Worm (Caenorhabditis elegans) whole organism, L4 larva: Measurements from ENCODE around the gene rsp-5.
A peak's percentile ranks its signal among the peaks of the same experiment; 100 is the strongest.

Source experiments
- D1046.2 ChIP-seq: fragments of 200-800 bp; sonication (Bioruptor generic); IDR thresholded peaks from 2 replicates; pipeline ENCODE4 v1.3.6; 2022; ENCODE audit warnings: missing genetic modification characterization, missing compliant biosample characterization
- F26F4.8 ChIP-seq: fragments of 200-800 bp; sonication (Bioruptor generic); conservative IDR thresholded peaks from 2 replicates; pipeline ENCODE4 v1.3.6; 2022; ENCODE audit warnings: missing genetic modification characterization, missing compliant biosample characterization
- Y105C5A.15 ChIP-seq: fragments of 200-800 bp; sonication (Bioruptor generic); IDR thresholded peaks from 2 replicates; pipeline ENCODE4 v1.3.6; 2022; ENCODE audit warnings: missing genetic modification characterization, missing compliant biosample characterization
- aha-1 ChIP-seq: fragments of 150-350 bp; peaks from one replicate; lab custom pipeline; 2014; ENCODE audit warnings: missing biosample characterization, missing genetic modification characterization
- ama-1 ChIP-seq: fragments of 150-350 bp; optimal IDR thresholded peaks from 2 replicates; lab custom pipeline; 2014; ENCODE audit warnings: inconsistent platforms, mixed read lengths
- arid-1 ChIP-seq: fragments of 200-800 bp; sonication (Bioruptor generic); conservative IDR thresholded peaks from 2 replicates; pipeline ENCODE4 v1.3.6; 2022; ENCODE audit warnings: missing genetic modification reagents, missing genetic modification characterization, missing compliant biosample characterization
- ceh-28 ChIP-seq: fragments of 150-350 bp; optimal IDR thresholded peaks from 2 replicates; lab custom pipeline; 2014; ENCODE audit warnings: missing biosample characterization, missing genetic modification reagents, missing genetic modification characterization
- ceh-62 ChIP-seq: sonication (generic microtip); optimal IDR thresholded peaks from 2 replicates; lab custom pipeline; 2017; ENCODE audit warnings: missing biosample characterization, missing genetic modification characterization
- daf-12 ChIP-seq: fragments of 150-350 bp; optimal IDR thresholded peaks from 2 replicates; lab custom pipeline; 2014; ENCODE audit warnings: missing biosample characterization, missing genetic modification reagents, missing genetic modification characterization
- daf-16 ChIP-seq, 3 experiments: sonication (generic microtip); optimal IDR thresholded peaks; 2 replicates each; lab custom pipeline; 2016 to 2017; ENCODE audit warnings: missing genetic modification characterization in 3 of 3, missing genetic modification reagents in 3 of 3, mild to moderate bottlenecking in 2 of 3, missing compliant biosample characterization in 2 of 3, missing biosample characterization in 1 of 3, moderate library complexity in 1 of 3
- daf-19 ChIP-seq: fragments of 200-800 bp; sonication (Bioruptor generic); conservative IDR thresholded peaks from 2 replicates; pipeline ENCODE4 v1.3.6; 2022; ENCODE audit warnings: missing genetic modification characterization, missing compliant biosample characterization
- dmd-6 ChIP-seq: fragments of 200-800 bp; sonication (Bioruptor generic); IDR thresholded peaks from 2 replicates; pipeline ENCODE4 v1.3.6; 2022; ENCODE audit warnings: missing genetic modification reagents, missing genetic modification characterization, missing compliant biosample characterization
- dpl-1 ChIP-seq: fragments of 150-350 bp; optimal IDR thresholded peaks from 2 replicates; lab custom pipeline; 2014; ENCODE audit warnings: missing biosample characterization, missing genetic modification reagents, missing genetic modification characterization
- duxl-1 ChIP-seq: sonication (generic microtip); optimal IDR thresholded peaks from 2 replicates; lab custom pipeline; 2016; ENCODE audit warnings: mild to moderate bottlenecking, missing genetic modification characterization, moderate library complexity, missing compliant biosample characterization; ENCODE audit not compliant: poor library complexity
- dve-1 ChIP-seq: sonication (generic microtip); optimal IDR thresholded peaks from 2 replicates; lab custom pipeline; 2017; ENCODE audit warnings: antibody characterized with exemption, mild to moderate bottlenecking, missing genetic modification characterization, missing compliant biosample characterization; ENCODE audit not compliant: insufficient read depth
- fkh-10 ChIP-seq: fragments of 150-350 bp; optimal IDR thresholded peaks from 2 replicates; lab custom pipeline; 2014; ENCODE audit warnings: missing biosample characterization, missing genetic modification reagents, missing genetic modification characterization
- gei-8 ChIP-seq: fragments of 200-800 bp; sonication (Bioruptor generic); optimal IDR thresholded peaks from 2 replicates; lab custom pipeline; 2018; ENCODE audit warnings: mild to moderate bottlenecking, missing genetic modification characterization, missing compliant biosample characterization
- hif-1 ChIP-seq, 2 experiments: sonication (generic microtip); optimal IDR thresholded peaks; 2 replicates each; lab custom pipeline; 2016 to 2017; ENCODE audit warnings: missing compliant biosample characterization in 2 of 2, missing genetic modification characterization in 2 of 2, missing genetic modification reagents in 2 of 2, missing genotype in 2 of 2, mild to moderate bottlenecking in 1 of 2
- hlh-11 ChIP-seq: fragments of 200-800 bp; sonication (Bioruptor generic); optimal IDR thresholded peaks from 2 replicates; lab custom pipeline; 2018; ENCODE audit warnings: mild to moderate bottlenecking, missing genetic modification characterization, missing compliant biosample characterization
- hlh-30 ChIP-seq: sonication (generic microtip); optimal IDR thresholded peaks from 2 replicates; lab custom pipeline; 2017; ENCODE audit warnings: antibody characterized with exemption, mild to moderate bottlenecking, missing genetic modification characterization, missing compliant biosample characterization; ENCODE audit not compliant: insufficient read depth
- hmg-1.1 ChIP-seq: fragments of 200-800 bp; sonication (Bioruptor generic); IDR thresholded peaks from 2 replicates; pipeline ENCODE4 v1.3.6; 2022; ENCODE audit warnings: missing genetic modification reagents, missing genetic modification characterization, missing compliant biosample characterization
- jun-1 ChIP-seq: fragments of 150-350 bp; optimal IDR thresholded peaks from 2 replicates; lab custom pipeline; 2014; ENCODE audit warnings: missing biosample characterization, missing genetic modification reagents, missing genetic modification characterization
- lin-13 ChIP-seq: fragments of 150-350 bp; optimal IDR thresholded peaks from 2 replicates; lab custom pipeline; 2014; ENCODE audit warnings: missing biosample characterization, missing genetic modification reagents, missing genetic modification characterization
- lin-29 ChIP-seq: fragments of 200-800 bp; sonication (Bioruptor generic); IDR thresholded peaks from 2 replicates; pipeline ENCODE4 v1.3.6; 2022; ENCODE audit warnings: missing genetic modification reagents, missing genetic modification characterization, missing compliant biosample characterization
- lin-38 ChIP-seq: fragments of 200-800 bp; sonication (Bioruptor generic); IDR thresholded peaks from 2 replicates; pipeline ENCODE4 v1.3.6; 2022; ENCODE audit warnings: missing genetic modification reagents, missing genetic modification characterization, missing compliant biosample characterization
- lsy-2 ChIP-seq, 2 experiments: fragments of 150-350 bp in 1 of 2; sonication (generic microtip) in 1 of 2; optimal IDR thresholded peaks; 2 replicates each; lab custom pipeline; 2014 to 2017; ENCODE audit warnings: missing biosample characterization in 2 of 2, missing genetic modification characterization in 2 of 2
- madf-5 ChIP-seq, 2 experiments: fragments of 200-800 bp; sonication (Bioruptor generic); IDR thresholded peaks; 2 replicates each; pipeline ENCODE4 v1.3.6; 2022; ENCODE audit warnings: missing compliant biosample characterization in 2 of 2, missing genetic modification characterization in 2 of 2
- mdl-1 ChIP-seq, 2 experiments: fragments of 150-350 bp in 1 of 2; sonication (generic microtip) in 1 of 2; optimal IDR thresholded peaks; 2 replicates each; lab custom pipeline; 2014 to 2017; ENCODE audit warnings: missing biosample characterization in 2 of 2, missing genetic modification characterization in 2 of 2
- mep-1 ChIP-seq: fragments of 150-350 bp; sonication (generic microtip); optimal IDR thresholded peaks from 3 replicates; lab custom pipeline; 2014; ENCODE audit warnings: missing biosample characterization, missing genetic modification characterization
- mes-2 ChIP-seq: sonication (generic microtip); optimal IDR thresholded peaks from 2 replicates; lab custom pipeline; 2016; ENCODE audit warnings: missing genotype, mild to moderate bottlenecking, missing genetic modification characterization, missing compliant biosample characterization; ENCODE audit not compliant: poor library complexity, severe bottlenecking
- nhr-11 ChIP-seq: fragments of 150-350 bp; optimal IDR thresholded peaks from 2 replicates; lab custom pipeline; 2014; ENCODE audit warnings: missing biosample characterization, missing genetic modification characterization
- nhr-237 ChIP-seq: sonication (generic microtip); optimal IDR thresholded peaks from 2 replicates; lab custom pipeline; 2017; ENCODE audit warnings: missing biosample characterization, missing genetic modification characterization
- nhr-25 ChIP-seq: sonication (generic microtip); optimal IDR thresholded peaks from 2 replicates; lab custom pipeline; 2017; ENCODE audit warnings: missing genetic modification characterization, mild to moderate bottlenecking, missing compliant biosample characterization, antibody characterized with exemption, moderate library complexity, borderline replicate concordance; ENCODE audit not compliant: insufficient read depth
- nhr-28 ChIP-seq: fragments of 150-350 bp; optimal IDR thresholded peaks from 2 replicates; lab custom pipeline; 2014; ENCODE audit warnings: missing biosample characterization, missing genetic modification characterization
- nhr-41 ChIP-seq: fragments of 200-800 bp; sonication (Bioruptor generic); IDR thresholded peaks from 2 replicates; pipeline ENCODE4 v1.3.6; 2022; ENCODE audit warnings: missing genetic modification reagents, missing genetic modification characterization, missing compliant biosample characterization
- nhr-6 ChIP-seq: fragments of 150-350 bp; optimal IDR thresholded peaks from 2 replicates; lab custom pipeline; 2014; ENCODE audit warnings: missing biosample characterization, missing genetic modification characterization
- nhr-76 ChIP-seq: fragments of 150-350 bp; optimal IDR thresholded peaks from 2 replicates; lab custom pipeline; 2014; ENCODE audit warnings: missing biosample characterization, missing genetic modification characterization
- nhr-77 ChIP-seq: fragments of 150-350 bp; optimal IDR thresholded peaks from 2 replicates; lab custom pipeline; 2014; ENCODE audit warnings: missing biosample characterization, missing genetic modification characterization
- pha-4 ChIP-seq, 2 experiments: fragments of 150-350 bp in 1 of 2; fragments of 200-800 bp in 1 of 2; sonication (Bioruptor generic) in 1 of 2; IDR thresholded peaks in 1 of 2; optimal IDR thresholded peaks in 1 of 2; 2 replicates each; pipeline versions ENCODE4 v1.3.6 to Lab custom; 2014 to 2022; ENCODE audit warnings: missing genetic modification characterization in 2 of 2, missing genetic modification reagents in 2 of 2, missing biosample characterization in 1 of 2, missing compliant biosample characterization in 1 of 2
- rbr-2 ChIP-seq: sonication (generic microtip); optimal IDR thresholded peaks from 2 replicates; lab custom pipeline; 2016; ENCODE audit warnings: missing genotype, missing genetic modification characterization, missing compliant biosample characterization
- saeg-2 ChIP-seq: fragments of 200-800 bp; sonication (Bioruptor generic); IDR thresholded peaks from 2 replicates; pipeline ENCODE4 v1.3.6; 2022; ENCODE audit warnings: missing genetic modification reagents, missing genetic modification characterization, missing compliant biosample characterization
- snpc-4 ChIP-seq: fragments of 150-350 bp; optimal IDR thresholded peaks from 2 replicates; lab custom pipeline; 2014; ENCODE audit warnings: missing biosample characterization, missing genetic modification characterization
- tra-1 ChIP-seq: fragments of 200-800 bp; sonication (Bioruptor generic); IDR thresholded peaks from 2 replicates; pipeline ENCODE4 v1.3.6; 2022; ENCODE audit warnings: missing genetic modification reagents, missing genetic modification characterization, missing compliant biosample characterization
- unc-130 ChIP-seq: sonication (generic microtip); optimal IDR thresholded peaks from 2 replicates; lab custom pipeline; 2016; ENCODE audit warnings: missing genetic modification reagents, missing genetic modification characterization, missing compliant biosample characterization
- unc-62 ChIP-seq, 3 experiments: fragments of 150-350 bp in 1 of 3; sonication (generic microtip); optimal IDR thresholded peaks in 2 of 3; peaks in 1 of 3; 1 replicate in 1 of 3; 2 replicates in 2 of 3; lab custom pipeline; 2014 to 2017; ENCODE audit warnings: missing biosample characterization in 3 of 3, missing genetic modification characterization in 3 of 3, missing genetic modification reagents in 3 of 3, missing genotype in 1 of 3
- zfp-2 ChIP-seq: sonication (generic microtip); optimal IDR thresholded peaks from 2 replicates; lab custom pipeline; 2016; ENCODE audit warnings: mild to moderate bottlenecking, missing genetic modification characterization, missing compliant biosample characterization
- zfp-3 ChIP-seq: fragments of 200-800 bp; sonication (Bioruptor generic); conservative IDR thresholded peaks from 2 replicates; pipeline ENCODE4 v1.3.6; 2022; ENCODE audit warnings: missing genetic modification reagents, missing genetic modification characterization, missing compliant biosample characterization
- zip-2 ChIP-seq: fragments of 150-350 bp; optimal IDR thresholded peaks from 2 replicates; lab custom pipeline; 2014; ENCODE audit warnings: missing biosample characterization, missing genetic modification characterization
- ztf-7 ChIP-seq: fragments of 150-350 bp; optimal IDR thresholded peaks from 2 replicates; lab custom pipeline; 2014; ENCODE audit warnings: missing biosample characterization, missing genetic modification characterization

Gene rsp-5

DNA sequence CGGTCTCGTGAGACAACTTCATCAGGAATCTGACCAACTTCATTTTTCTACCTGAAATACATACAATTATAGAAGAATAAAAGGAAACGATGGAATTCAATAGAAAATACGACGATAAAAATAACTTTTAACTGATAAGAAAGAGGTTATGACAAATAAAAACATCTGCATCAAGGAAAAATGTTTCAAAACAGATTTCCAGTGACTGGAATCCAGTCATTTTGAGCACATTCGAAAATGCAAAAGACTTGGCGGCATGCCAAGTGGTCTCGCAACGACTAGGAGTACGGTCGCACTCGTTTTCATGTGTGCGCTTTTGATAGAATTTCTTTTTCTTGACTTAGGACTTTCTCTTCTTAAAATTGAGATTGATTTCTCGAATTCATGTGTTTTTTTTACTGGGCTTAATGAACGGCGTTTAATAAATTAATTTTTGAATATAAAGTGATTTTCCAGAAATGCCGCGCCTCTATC is at the start of gene rsp-5, which contains the start of gene snr-3:
Gene rsp-5 (plus strand): TSS at position 455 of the 474 bp plus-strand sequence.
Gene snr-3 (minus strand): TSS at position 51 of the 474 bp plus-strand sequence.
- peak; percentile 73 for TF ChIP-seq dve-1 (tag; lab: Kevin White, UChicago)
- TF ChIP-seq arid-1 (GFP tag; lab: Robert Waterston, UW), result 0 out of 2 replicates have a peak, but pooled peaks have one; percentile 50
- no peak for TF ChIP-seq nhr-237 (tag; lab: Kevin White, UChicago)
- TF ChIP-seq aha-1, result peak; percentile 95
- no peak for TF ChIP-seq nhr-41 (GFP tag; lab: Robert Waterston, UW)
- TF ChIP-seq hlh-11, result peak; percentile 54
- TF ChIP-seq lin-13 (GFP tag; lab: Kevin White, UChicago), result peak; percentile 53
- TF ChIP-seq mep-1, result peak; percentile 76
- peak; percentile 29 for TF ChIP-seq zfp-2 (tag; lab: Kevin White, UChicago)
- TF ChIP-seq snpc-4 (tag; lab: Kevin White, UChicago), result no peak
- TF ChIP-seq hif-1 (tag; optimal IDR thresholded peaks at IDR 0.05; lab: Kevin White, UChicago), result peak in 1 of 2 experiments; percentile 50
- no peak for TF ChIP-seq zip-2
- TF ChIP-seq dmd-6 (GFP tag; lab: Robert Waterston, UW), result peak; percentile 29; the same call in 1 of the 2 replicates
- no peak for TF ChIP-seq pha-4 (GFP tag; IDR thresholded peaks at IDR 0.05; lab: Robert Waterston, UW)
- peak; percentile 91 for TF ChIP-seq pha-4 (tag; optimal IDR thresholded peaks at IDR 0.05; lab: Kevin White, UChicago)
- TF ChIP-seq unc-130 (GFP tag; lab: Kevin White, UChicago), result peak; percentile 23
- no peak for TF ChIP-seq ceh-62 (tag; lab: Kevin White, UChicago)
- TF ChIP-seq nhr-25, result peak; percentile 61
- TF ChIP-seq hlh-30 (tag; lab: Kevin White, UChicago), result peak; percentile 76
- no peak for TF ChIP-seq nhr-76
- no peak for TF ChIP-seq daf-12
- TF ChIP-seq F26F4.8 (GFP tag; lab: Robert Waterston, UW), result no peak
- TF ChIP-seq ceh-28 (tag; lab: Kevin White, UChicago), result no peak
- TF ChIP-seq dpl-1 (GFP tag; lab: Kevin White, UChicago), result peak; percentile 81
- peak; percentile 7 for TF ChIP-seq fkh-10 (GFP tag; lab: Kevin White, UChicago)
- TF ChIP-seq lin-29, result no peak
- peak; percentile 83 for TF ChIP-seq nhr-6
- TF ChIP-seq jun-1 (tag; lab: Kevin White, UChicago), result no peak
- no peak for TF ChIP-seq tra-1 (GFP tag; lab: Robert Waterston, UW)
- TF ChIP-seq hmg-1.1 (GFP tag; lab: Robert Waterston, UW), result peak; percentile 47; the same call in 1 of the 2 replicates
- TF ChIP-seq zfp-3 (GFP tag; lab: Robert Waterston, UW), result no peak
- TF ChIP-seq saeg-2, result no peak
- TF ChIP-seq madf-5 (GFP tag; IDR thresholded peaks at IDR 0.05; lab: Robert Waterston, UW), result no peak
- TF ChIP-seq Y105C5A.15 (GFP tag; lab: Robert Waterston, UW), result no peak
- TF ChIP-seq unc-62 (GFP tag; optimal IDR thresholded peaks at IDR 0.05 in 1 of 2; lab: Kevin White, UChicago), result no peak
- no peak for TF ChIP-seq unc-62 (tag; optimal IDR thresholded peaks at IDR 0.05; lab: Kevin White, UChicago)
- peak; percentile 58 for TF ChIP-seq nhr-28 (tag; lab: Kevin White, UChicago)
- no peak for TF ChIP-seq gei-8 (GFP tag; lab: Kevin White, UChicago)
- peak; percentile 77 for TF ChIP-seq nhr-77 (tag; lab: Kevin White, UChicago)
- peak; percentile 92 to 99 for TF ChIP-seq lsy-2 (tag; optimal IDR thresholded peaks at IDR 0.05; lab: Kevin White, UChicago)
- TF ChIP-seq daf-19 (GFP tag; lab: Robert Waterston, UW), result no peak
- no peak for TF ChIP-seq daf-16 (GFP tag; optimal IDR thresholded peaks at IDR 0.05; lab: Kevin White, UChicago)
- peak; percentile 40 for TF ChIP-seq daf-16 (tag; optimal IDR thresholded peaks at IDR 0.05; lab: Kevin White, UChicago)
- TF ChIP-seq duxl-1 (tag; lab: Kevin White, UChicago), result peak; percentile 24
- peak; percentile 30 for TF ChIP-seq nhr-11 (tag; lab: Kevin White, UChicago)
- TF ChIP-seq ama-1, result peak; percentile 4
- peak; percentile 36 for TF ChIP-seq rbr-2 (tag; lab: Kevin White, UChicago)
- peak; percentile 72 for TF ChIP-seq lin-38 (GFP tag; lab: Robert Waterston, UW)
- TF ChIP-seq ztf-7 (tag; lab: Kevin White, UChicago), result peak; percentile 22
- peak; percentile 82 for TF ChIP-seq mes-2 (tag; lab: Kevin White, UChicago)
- peak; percentile 98 for TF ChIP-seq D1046.2 (GFP tag; lab: Robert Waterston, UW)
- no peak for TF ChIP-seq mdl-1 (tag; optimal IDR thresholded peaks at IDR 0.05; lab: Kevin White, UChicago)
